Fruit fly (Drosophila melanogaster) S2 (cell line): ENCODE measurements around the gene tj.

Source experiments
- CG8478 ChIP-seq: fragments of >200 bp; optimal IDR thresholded peaks from 2 replicates; lab custom pipeline; 2018
- CTCF ChIP-seq, 2 experiments: fragments of >200 bp; optimal IDR thresholded peaks; 2 replicates each; lab custom pipeline; 2018

tj gene

DNA sequence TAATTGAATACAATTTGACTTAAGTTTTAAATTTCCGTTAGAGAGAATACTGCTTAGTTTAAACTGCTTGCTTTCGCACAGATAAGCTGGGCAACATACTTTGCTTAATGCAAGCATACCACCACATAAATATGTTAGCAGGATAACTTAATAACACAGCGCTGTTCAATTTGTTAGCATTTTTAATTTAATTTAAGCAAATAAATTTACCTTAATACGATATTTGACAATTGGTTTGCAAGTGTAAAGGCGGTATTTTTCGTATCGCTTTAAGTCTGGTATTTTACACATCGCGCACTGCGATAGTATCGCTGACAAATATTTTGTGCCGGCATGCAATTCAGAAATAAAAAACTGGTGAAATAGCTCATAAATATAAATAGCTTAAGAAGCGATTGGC, 33.7 kb upstream of the tj start, which contains the start of gene RtcB:
RtcB (plus strand) TSS at position 301 of the 400 bp plus-strand sequence.
- TF ChIP-seq CG8478 (no peak), CTCF (optimal IDR thresholded peaks at IDR 0.05; lab: Kevin White, UChicago) (peak; percentile 30 to 37)

DNA sequence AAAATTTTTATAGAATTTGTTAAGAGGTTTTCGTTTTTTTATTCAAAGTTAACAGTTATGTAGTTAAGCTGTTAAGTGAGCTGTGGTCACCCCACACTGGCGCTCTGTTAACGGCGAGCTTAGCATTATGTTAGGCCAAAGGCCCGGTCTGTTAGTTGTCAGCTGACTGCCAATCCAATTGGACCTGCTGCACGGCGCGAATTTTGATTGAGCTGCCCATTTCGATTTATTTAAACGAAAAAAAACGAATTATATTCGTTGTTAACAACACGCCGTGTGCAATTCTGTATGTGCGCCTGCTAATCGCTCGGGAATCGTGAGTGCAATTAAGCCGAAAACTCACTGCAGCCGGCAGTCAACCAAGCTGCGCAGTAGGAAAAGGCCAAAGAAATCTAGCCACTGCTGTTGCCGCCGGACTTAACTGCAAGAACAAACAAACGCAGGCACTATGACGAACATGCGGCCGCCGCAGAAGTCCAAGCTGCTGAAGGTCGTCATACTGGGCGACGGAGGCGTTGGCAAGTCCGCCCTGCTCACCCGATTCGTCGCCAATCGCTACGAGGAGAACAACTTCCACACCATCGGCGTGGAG, 31.5 kb upstream of the tj start, which contains the start of gene Rab9:
Rab9 (plus strand) TSS at position 151 of the 592 bp plus-strand sequence.
- TF ChIP-seq CG8478 (no peak), CTCF (optimal IDR thresholded peaks at IDR 0.05; lab: Kevin White, UChicago) (no peak)

- no peak for TF ChIP-seq CG8478
- TF ChIP-seq CTCF (optimal IDR thresholded peaks at IDR 0.05; lab: Kevin White, UChicago): no peak
Measured at dm6 chr2L:19433292-19433691, 30.8 kb upstream of the tj start.

dm6 chr2L:19434260-19434659, 29.8 kb upstream of the tj start:
- TF ChIP-seq CG8478 (no peak), CTCF (optimal IDR thresholded peaks at IDR 0.05; lab: Kevin White, UChicago) (no peak)

dm6 chr2L:19438685-19439597, 25.1 kb upstream of the tj start:
- TF ChIP-seq CG8478 (no peak), CTCF (optimal IDR thresholded peaks at IDR 0.05; lab: Kevin White, UChicago) (no peak)

DNA sequence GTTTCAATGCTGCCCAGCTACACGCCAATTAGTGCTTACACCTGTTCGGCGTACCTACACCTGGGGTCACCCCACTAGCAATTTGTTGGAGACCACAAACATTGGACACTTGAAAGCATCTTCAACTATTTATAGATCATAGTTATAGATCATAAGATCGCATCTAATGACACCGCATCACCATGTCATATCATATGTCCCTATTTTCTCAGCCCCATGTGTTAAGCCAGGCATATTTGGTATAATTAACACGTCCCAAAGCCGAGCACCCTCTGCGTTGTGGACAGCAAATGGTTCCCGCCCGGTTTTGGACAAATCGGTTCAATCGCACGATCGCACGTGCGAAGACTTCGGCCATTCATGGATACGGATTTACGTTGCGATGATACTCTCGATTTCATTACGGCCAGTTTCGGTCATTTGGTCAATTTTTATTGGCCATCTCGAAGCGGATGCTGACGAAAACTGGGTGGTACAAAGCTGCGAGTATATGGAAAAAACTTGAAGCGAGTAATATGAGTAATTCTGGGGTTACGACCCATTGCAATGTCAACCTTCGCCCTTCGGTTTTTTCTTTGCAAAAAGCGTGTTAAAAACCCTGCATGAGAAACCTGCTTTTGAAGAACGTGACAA, 24.4 kb upstream of the tj start:
- TF ChIP-seq CG8478: no peak
- TF ChIP-seq CTCF (optimal IDR thresholded peaks at IDR 0.05; lab: Kevin White, UChicago): no peak

DNA sequence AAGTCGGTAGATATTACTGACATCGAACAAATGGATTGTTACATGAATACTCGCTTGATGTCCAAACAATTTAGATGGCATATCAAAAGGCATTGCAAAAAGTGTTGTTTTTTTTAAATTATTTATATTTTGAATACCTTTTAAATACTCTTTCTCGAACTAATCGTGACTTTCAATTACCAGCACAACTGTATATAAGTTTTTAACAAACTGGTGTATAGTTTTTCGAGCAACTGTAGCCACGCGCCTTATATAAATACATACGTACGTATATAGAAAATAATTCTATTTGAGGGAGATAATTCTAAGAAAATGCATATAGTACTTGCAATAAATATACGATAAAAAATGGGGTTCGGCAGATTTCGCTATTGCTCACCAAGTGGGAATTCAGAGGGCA, 23.8 kb upstream of the tj start:
- TF ChIP-seq CTCF (optimal IDR thresholded peaks at IDR 0.05; lab: Kevin White, UChicago) (no peak), CG8478 (no peak)

DNA sequence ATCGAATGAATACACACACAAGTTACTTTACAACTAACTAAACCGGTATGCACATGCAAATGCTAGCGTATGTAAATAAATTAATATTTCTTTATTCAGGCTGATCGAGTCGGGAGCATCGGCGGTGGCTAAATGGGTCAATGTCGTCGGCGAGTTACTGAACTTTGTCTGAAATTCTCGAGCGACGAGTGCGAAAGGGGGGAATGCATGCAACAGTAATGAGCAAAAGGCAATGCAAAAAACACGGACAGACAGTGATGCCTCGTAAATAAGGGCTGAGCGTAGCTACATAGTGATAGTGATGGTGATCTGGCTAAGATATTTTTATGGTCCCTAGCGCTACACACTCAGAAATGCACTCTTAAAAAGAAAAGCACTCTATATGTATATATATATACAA, 23.3 kb upstream of the tj start:
- TF ChIP-seq CTCF (optimal IDR thresholded peaks at IDR 0.05; lab: Kevin White, UChicago) (no peak), CG8478 (no peak)

dm6 chr2L:19441339-19441738, 22.7 kb upstream of the tj start:
- no peak for TF ChIP-seq CG8478
- TF ChIP-seq CTCF (optimal IDR thresholded peaks at IDR 0.05; lab: Kevin White, UChicago): no peak

dm6 chr2L:19441791-19442190, 22.3 kb upstream of the tj start, which contains the start of gene RanGAP:
RanGAP (plus strand) TSS chr2L:19441959.
- TF ChIP-seq CTCF (optimal IDR thresholded peaks at IDR 0.05; lab: Kevin White, UChicago) (no peak), CG8478 (no peak)

- TF ChIP-seq CTCF (optimal IDR thresholded peaks at IDR 0.05; lab: Kevin White, UChicago) (no peak), CG8478 (no peak)
Measured at dm6 chr2L:19442627-19443026, 21.4 kb upstream of the tj start, which contains the start of gene CG10237. CG10237 (minus strand) TSS chr2L:19442727.

DNA sequence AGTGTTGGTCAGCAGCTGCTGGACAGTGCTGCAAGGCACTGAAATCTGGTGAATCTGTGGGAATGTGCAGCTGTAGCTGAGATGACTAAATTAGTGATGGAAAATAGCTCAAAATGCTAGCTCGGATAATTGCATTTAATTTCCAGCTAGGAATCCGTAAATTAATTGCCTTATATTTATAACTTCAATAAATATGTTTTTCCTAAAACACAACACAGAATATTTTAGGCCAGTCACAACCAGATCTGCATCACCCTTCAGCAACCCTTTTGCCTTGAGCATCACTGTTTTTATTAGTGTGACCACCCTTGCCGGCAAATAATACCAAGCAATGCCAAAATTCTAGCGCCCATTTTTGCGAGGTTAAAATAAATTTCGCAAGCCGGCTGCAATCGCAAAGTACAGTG, 19.3 kb upstream of the tj start, which contains the start of gene Hs2st:
Hs2st (minus strand) TSS at position 17 of the 407 bp plus-strand sequence.
- TF ChIP-seq CTCF (optimal IDR thresholded peaks at IDR 0.05; lab: Kevin White, UChicago) (no peak), CG8478 (no peak)

dm6 chr2L:19452535-19453317, 11.3 kb upstream of the tj start:
- no peak for TF ChIP-seq CG8478
- TF ChIP-seq CTCF (optimal IDR thresholded peaks at IDR 0.05; lab: Kevin White, UChicago): no peak

DNA sequence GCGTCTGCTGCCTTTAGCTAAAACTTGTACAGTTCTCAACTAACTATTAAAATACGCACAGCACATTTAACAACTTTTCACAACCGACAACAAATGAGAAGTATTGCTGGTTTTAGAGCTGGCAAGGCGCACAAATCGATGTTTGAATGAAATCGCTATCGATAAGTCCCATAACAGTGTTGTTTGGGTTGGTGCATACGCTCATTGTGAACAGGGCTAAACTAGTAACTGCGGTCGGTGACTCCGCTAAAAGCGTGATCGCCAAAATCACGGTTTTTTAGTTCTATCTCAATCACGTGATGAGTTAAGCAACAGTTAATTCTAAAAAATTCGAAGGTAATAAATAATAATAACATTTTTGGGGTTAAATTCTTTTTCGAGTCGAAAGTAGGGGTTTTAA, 10.7 kb upstream of the tj start, which contains the start of gene Top2:
Top2 (minus strand) TSS at position 110 of the 400 bp plus-strand sequence.
- peak; percentile 72 to 74 for TF ChIP-seq CTCF (optimal IDR thresholded peaks at IDR 0.05; lab: Kevin White, UChicago)
- no peak for TF ChIP-seq CG8478
